Worm (Caenorhabditis elegans): Measurements from ENCODE around the gene sre-44.

sre-44 gene

ce11 chrII:13908592-13908991 is 40.8 kb upstream of the sre-44 start, which contains the start of gene citk-1:
Gene citk-1, plus strand, starts transcription at chrII:13908914.
- peak; percentile 15 for TF ChIP-seq hlh-1 (tag; optimal IDR thresholded peaks at IDR 0.05)
- peak; percentile 98 for TF ChIP-seq unc-120 (tag; optimal IDR thresholded peaks at IDR 0.05; ENCODE audit: poor library complexity, severe bottlenecking)
- peak; percentile 38 for TF ChIP-seq mls-2 (tag; optimal IDR thresholded peaks at IDR 0.05)
- TF ChIP-seq pha-4 (tag; optimal IDR thresholded peaks at IDR 0.05) = peak; percentile 82
- peak; percentile 34 for TF ChIP-seq drap-1 (GFP tag; optimal IDR thresholded peaks at IDR 0.05)
- no peak for TF ChIP-seq flh-1 (GFP tag; optimal IDR thresholded peaks at IDR 0.05)
- TF ChIP-seq zip-8 (tag; optimal IDR thresholded peaks at IDR 0.05) = no peak
- TF ChIP-seq sptf-1 (tag; optimal IDR thresholded peaks at IDR 0.05) = peak; percentile 23
- TF ChIP-seq ceh-39 (tag; optimal IDR thresholded peaks at IDR 0.05) = peak; percentile 56
- TF ChIP-seq ceh-43 (GFP tag; optimal IDR thresholded peaks at IDR 0.05) = no peak
- TF ChIP-seq mep-1 (tag; optimal IDR thresholded peaks at IDR 0.05) = peak; percentile 84
- no peak for TF ChIP-seq sem-2 (GFP tag; optimal IDR thresholded peaks at IDR 0.05)
- peak; percentile 55 for TF ChIP-seq lin-13 (tag; optimal IDR thresholded peaks at IDR 0.05)

ce11 chrII:13916040-13916439 is 33.4 kb upstream of the sre-44 start, which contains the start of gene mltn-3:
Gene mltn-3, plus strand, starts transcription at chrII:13916340.
- no peak for TF ChIP-seq unc-62 (GFP tag; optimal IDR thresholded peaks at IDR 0.05)
- no peak for TF ChIP-seq snpc-4 (tag; optimal IDR thresholded peaks at IDR 0.05)
- TF ChIP-seq pha-4 (tag; optimal IDR thresholded peaks at IDR 0.05) = no peak
- no peak for TF ChIP-seq ceh-39 (tag; optimal IDR thresholded peaks at IDR 0.05)
- no peak for TF ChIP-seq M03D4.4 (tag; optimal IDR thresholded peaks at IDR 0.05)
- TF ChIP-seq ceh-83 (GFP tag; optimal IDR thresholded peaks at IDR 0.05) = no peak
- TF ChIP-seq sem-2 (GFP tag; optimal IDR thresholded peaks at IDR 0.05) = no peak
- TF ChIP-seq zip-8 (tag; optimal IDR thresholded peaks at IDR 0.05) = no peak
- TF ChIP-seq flh-1 (GFP tag; optimal IDR thresholded peaks at IDR 0.05) = no peak
- no peak for TF ChIP-seq unc-120 (tag; optimal IDR thresholded peaks at IDR 0.05; ENCODE audit: poor library complexity, severe bottlenecking)
- TF ChIP-seq nhr-237 (tag; optimal IDR thresholded peaks at IDR 0.05) = no peak
- no peak for TF ChIP-seq sptf-1 (tag; optimal IDR thresholded peaks at IDR 0.05)
- TF ChIP-seq nhr-28 (tag; optimal IDR thresholded peaks at IDR 0.05) = no peak
- TF ChIP-seq tbx-8 (GFP tag; optimal IDR thresholded peaks at IDR 0.05) = no peak

ce11 chrII:13919100-13919499 is 30.3 kb upstream of the sre-44 start:
- TF ChIP-seq pha-4 (tag; optimal IDR thresholded peaks at IDR 0.05) = no peak
- no peak for TF ChIP-seq unc-62 (GFP tag; optimal IDR thresholded peaks at IDR 0.05)
- no peak for TF ChIP-seq mep-1 (tag; optimal IDR thresholded peaks at IDR 0.05)
- TF ChIP-seq sem-2 (GFP tag; optimal IDR thresholded peaks at IDR 0.05) = no peak
- no peak for TF ChIP-seq blmp-1 (tag; optimal IDR thresholded peaks at IDR 0.05)
- no peak for TF ChIP-seq ceh-39 (tag; optimal IDR thresholded peaks at IDR 0.05)
- TF ChIP-seq ham-2 (GFP tag; optimal IDR thresholded peaks at IDR 0.05) = no peak
- TF ChIP-seq ceh-83 (GFP tag; optimal IDR thresholded peaks at IDR 0.05) = no peak
- TF ChIP-seq cnd-1 (tag; optimal IDR thresholded peaks at IDR 0.05) = no peak
- TF ChIP-seq elt-3 (tag; optimal IDR thresholded peaks at IDR 0.05) = no peak
- TF ChIP-seq nhr-2 (tag; optimal IDR thresholded peaks at IDR 0.05) = no peak
- no peak for TF ChIP-seq ceh-43 (GFP tag; optimal IDR thresholded peaks at IDR 0.05)
- TF ChIP-seq mab-5 (tag; optimal IDR thresholded peaks at IDR 0.05) = no peak
- TF ChIP-seq lin-32 (GFP tag; optimal IDR thresholded peaks at IDR 0.05) = no peak

- TF ChIP-seq nhr-237 (tag; optimal IDR thresholded peaks at IDR 0.05) (no peak), nhr-76 (tag; optimal IDR thresholded peaks at IDR 0.05) (no peak), mls-2 (tag; optimal IDR thresholded peaks at IDR 0.05) (no peak), bed-3 (GFP tag; optimal IDR thresholded peaks at IDR 0.05) (no peak), ceh-43 (GFP tag; optimal IDR thresholded peaks at IDR 0.05) (no peak)
Observed at ce11 chrII:13924909-13925308, 24.5 kb upstream of the sre-44 start, which contains the start of gene mltn-5. Gene mltn-5, plus strand, starts transcription at chrII:13925209.

ce11 chrII:13931944-13932343 is 17.4 kb upstream of the sre-44 start, which contains the start of gene hot-3:
Gene hot-3, minus strand, starts transcription at chrII:13932044.
- no peak for TF ChIP-seq ces-1 (GFP tag; optimal IDR thresholded peaks at IDR 0.05)
- TF ChIP-seq bed-3 (GFP tag; optimal IDR thresholded peaks at IDR 0.05) = no peak
- TF ChIP-seq ztf-11 (tag; optimal IDR thresholded peaks at IDR 0.05) = no peak
- no peak for TF ChIP-seq nhr-28 (tag; optimal IDR thresholded peaks at IDR 0.05)
- TF ChIP-seq elt-1 (tag; optimal IDR thresholded peaks at IDR 0.05; ENCODE audit: borderline replicate concordance, insufficient read depth) = no peak
- no peak for TF ChIP-seq ceh-39 (tag; optimal IDR thresholded peaks at IDR 0.05)
- no peak for TF ChIP-seq mls-2 (tag; optimal IDR thresholded peaks at IDR 0.05)
- no peak for TF ChIP-seq M03D4.4 (tag; optimal IDR thresholded peaks at IDR 0.05)
- TF ChIP-seq nhr-2 (tag; optimal IDR thresholded peaks at IDR 0.05) = no peak
- TF ChIP-seq lin-32 (GFP tag; optimal IDR thresholded peaks at IDR 0.05) = no peak
- TF ChIP-seq mep-1 (tag; optimal IDR thresholded peaks at IDR 0.05) = no peak
- TF ChIP-seq elt-3 (tag; optimal IDR thresholded peaks at IDR 0.05) = no peak
- TF ChIP-seq nhr-76 (tag; optimal IDR thresholded peaks at IDR 0.05) = no peak
- TF ChIP-seq mab-5 (tag; optimal IDR thresholded peaks at IDR 0.05) = no peak
- no peak for TF ChIP-seq nhr-12 (tag; optimal IDR thresholded peaks at IDR 0.05)

Data from whole organism, mixed stage, embryonic.